Fruit fly (Drosophila melanogaster) whole organism, embryonic: Measurements from ENCODE around the gene cype.

Source experiments
- CG10147 ChIP-seq: fragments of 200-800 bp; sonication (Bioruptor generic); optimal IDR thresholded peaks from 2 replicates; lab custom pipeline; 2019; ENCODE audit warnings: missing biosample characterization, mild to moderate bottlenecking, missing genetic modification characterization, moderate library complexity
- CG11398 ChIP-seq: fragments of 200-800 bp; sonication (Bioruptor generic); optimal IDR thresholded peaks from 2 replicates; lab custom pipeline; 2016; ENCODE audit warnings: missing biosample characterization, missing genetic modification characterization
- CG11456 ChIP-seq: fragments of 200-800 bp; sonication (Bioruptor generic); IDR thresholded peaks from 3 replicates; pipeline ENCODE4 v1.3.6; 2022; ENCODE audit warnings: missing biosample characterization, missing genetic modification characterization
- CG11560 ChIP-seq: fragments of 200-800 bp; sonication (Bioruptor generic); IDR thresholded peaks from 3 replicates; pipeline ENCODE4 v1.3.6; 2022; ENCODE audit warnings: missing biosample characterization, missing genetic modification characterization
- CG13624 ChIP-seq: fragments of 200-800 bp; sonication (Bioruptor generic); optimal IDR thresholded peaks from 2 replicates; lab custom pipeline; 2016; ENCODE audit warnings: missing biosample characterization, missing genetic modification characterization
- CG17612 ChIP-seq: fragments of 200-800 bp; sonication (Bioruptor generic); IDR thresholded peaks from 2 replicates; pipeline ENCODE4 v1.3.6; 2022; ENCODE audit warnings: missing biosample characterization, missing genetic modification characterization
- CG18262 ChIP-seq: fragments of 200-800 bp; optimal IDR thresholded peaks from 3 replicates; lab custom pipeline; 2019; ENCODE audit warnings: missing biosample characterization, mild to moderate bottlenecking, missing genetic modification characterization, moderate library complexity
- CG31441 ChIP-seq: fragments of 200-800 bp; sonication (Bioruptor generic); IDR thresholded peaks from 2 replicates; pipeline ENCODE4 v1.3.6; 2022; ENCODE audit warnings: missing biosample characterization, missing genetic modification characterization
- CG3281 ChIP-seq: fragments of 200-800 bp; sonication (Bioruptor generic); optimal IDR thresholded peaks from 3 replicates; lab custom pipeline; 2017; ENCODE audit warnings: missing biosample characterization, mild to moderate bottlenecking, missing genetic modification characterization
- CG34376 ChIP-seq: fragments of 200-800 bp; sonication (Bioruptor generic); optimal IDR thresholded peaks from 2 replicates; lab custom pipeline; 2018; ENCODE audit warnings: missing biosample characterization, mild to moderate bottlenecking, missing genetic modification characterization
- CG6654 ChIP-seq: fragments of 200-800 bp; sonication (Bioruptor generic); optimal IDR thresholded peaks from 2 replicates; lab custom pipeline; 2017; ENCODE audit warnings: missing biosample characterization, mild to moderate bottlenecking, missing genetic modification characterization
- CG8281 ChIP-seq: fragments of 200-800 bp; sonication (Bioruptor generic); optimal IDR thresholded peaks from 2 replicates; lab custom pipeline; 2018; ENCODE audit warnings: missing biosample characterization, mild to moderate bottlenecking, missing genetic modification characterization, moderate library complexity
- CG8478 ChIP-seq: fragments of >200 bp; optimal IDR thresholded peaks from 2 replicates; lab custom pipeline; 2018
- CG8765 ChIP-seq: fragments of 200-800 bp; sonication (Bioruptor generic); IDR thresholded peaks from 2 replicates; pipeline ENCODE4 v1.3.6; 2022; ENCODE audit warnings: missing biosample characterization, missing genetic modification characterization
- Chrac-16 ChIP-seq: fragments of 200-800 bp; sonication (Bioruptor generic); optimal IDR thresholded peaks from 3 replicates; lab custom pipeline; 2016; ENCODE audit warnings: missing biosample characterization, missing genetic modification characterization
- Drgx ChIP-seq: fragments of 200-800 bp; sonication (Bioruptor generic); IDR thresholded peaks from 2 replicates; pipeline ENCODE4 v1.3.6; 2022; ENCODE audit warnings: missing biosample characterization, missing genetic modification characterization
- Hey ChIP-seq: fragments of 200-800 bp; sonication (Bioruptor generic); optimal IDR thresholded peaks from 3 replicates; lab custom pipeline; 2018; ENCODE audit warnings: missing biosample characterization, mild to moderate bottlenecking, missing genetic modification characterization
- Hr78 ChIP-seq, 2 experiments: fragments of 200-800 bp in 1 of 2; fragments of >200 bp in 1 of 2; sonication (Bioruptor generic) in 1 of 2; optimal IDR thresholded peaks; 2 replicates each; lab custom pipeline; 2017 to 2019; ENCODE audit warnings: missing biosample characterization in 2 of 2, missing genetic modification characterization in 2 of 2, mild to moderate bottlenecking in 1 of 2, moderate library complexity in 1 of 2
- Pdp1 ChIP-seq, 2 experiments: fragments of 200-800 bp; sonication (Bioruptor generic); optimal IDR thresholded peaks; 3 replicates each; lab custom pipeline; 2016; ENCODE audit warnings: missing biosample characterization in 2 of 2, missing genetic modification characterization in 2 of 2, mild to moderate bottlenecking in 1 of 2, moderate library complexity in 1 of 2
- Scr ChIP-seq: fragments of 200-800 bp; sonication (Bioruptor generic); IDR thresholded peaks from 2 replicates; pipeline ENCODE4 v1.3.6; 2022; ENCODE audit warnings: missing biosample characterization, missing genetic modification characterization; ENCODE audit not compliant: partially characterized antibody
- Stat92E ChIP-seq, 3 experiments: fragments of >200 bp in 2 of 3; fragments of 200-800 bp in 1 of 3; sonication (Bioruptor generic) in 1 of 3; optimal IDR thresholded peaks; 2 replicates each; lab custom pipeline; 2017 to 2019; ENCODE audit warnings: missing biosample characterization in 3 of 3, missing genetic modification characterization in 3 of 3, mild to moderate bottlenecking in 1 of 3, moderate library complexity in 1 of 3
- Xrp1 ChIP-seq: fragments of 200-800 bp; sonication (Bioruptor generic); IDR thresholded peaks from 2 replicates; pipeline ENCODE4 v1.3.6; 2022; ENCODE audit warnings: missing biosample characterization, missing genetic modification characterization
- ap ChIP-seq: fragments of 200-800 bp; sonication (Bioruptor generic); IDR thresholded peaks from 2 replicates; pipeline ENCODE4 v1.3.6; 2022; ENCODE audit warnings: missing biosample characterization, missing genetic modification characterization
- ash1 ChIP-seq: fragments of 200-800 bp; sonication (Bioruptor generic); optimal IDR thresholded peaks from 2 replicates; lab custom pipeline; 2018; ENCODE audit warnings: missing biosample characterization, mild to moderate bottlenecking, missing genetic modification characterization
- br ChIP-seq: fragments of >200 bp; optimal IDR thresholded peaks from 2 replicates; lab custom pipeline; 2017
- cg ChIP-seq: fragments of 200-800 bp; sonication (Bioruptor generic); optimal IDR thresholded peaks from 3 replicates; lab custom pipeline; 2019; ENCODE audit warnings: missing biosample characterization, mild to moderate bottlenecking, missing genetic modification characterization, moderate library complexity
- chinmo ChIP-seq: fragments of 200-800 bp; sonication (Bioruptor generic); IDR thresholded peaks from 4 replicates; pipeline ENCODE4 v1.3.6; 2022; ENCODE audit warnings: missing biosample characterization, missing genetic modification characterization; ENCODE audit not compliant: partially characterized antibody
- chm ChIP-seq: fragments of 200-800 bp; sonication (Bioruptor generic); IDR thresholded peaks from 2 replicates; pipeline ENCODE4 v1.3.6; 2022; ENCODE audit warnings: missing biosample characterization, missing genetic modification characterization
- ci ChIP-seq: fragments of 200-800 bp; sonication (Bioruptor generic); IDR thresholded peaks from 3 replicates; pipeline ENCODE4 v1.3.6; 2022; ENCODE audit warnings: missing biosample characterization, missing genetic modification characterization
- cwo ChIP-seq: fragments of 200-800 bp; sonication (Bioruptor generic); optimal IDR thresholded peaks from 3 replicates; lab custom pipeline; 2017; ENCODE audit warnings: missing biosample characterization, missing genetic modification characterization, mild to moderate bottlenecking, moderate library complexity, missing genetic modification reagents
- dpn ChIP-seq, 2 experiments: fragments of 200-800 bp; sonication (Bioruptor generic); optimal IDR thresholded peaks; 3 replicates each; lab custom pipeline; 2016; ENCODE audit warnings: missing biosample characterization in 2 of 2, missing genetic modification characterization in 2 of 2
- eyg ChIP-seq: fragments of 200-800 bp; sonication (Bioruptor generic); optimal IDR thresholded peaks from 3 replicates; lab custom pipeline; 2016; ENCODE audit warnings: missing biosample characterization, missing genetic modification characterization
- fd102C ChIP-seq: fragments of 200-800 bp; sonication (Bioruptor generic); optimal IDR thresholded peaks from 2 replicates; lab custom pipeline; 2018; ENCODE audit warnings: missing biosample characterization, mild to moderate bottlenecking, missing genetic modification characterization, moderate library complexity
- gcm ChIP-seq: fragments of 200-800 bp; sonication (Bioruptor generic); optimal IDR thresholded peaks from 2 replicates; lab custom pipeline; 2019; ENCODE audit warnings: missing biosample characterization, mild to moderate bottlenecking, missing genetic modification characterization, moderate library complexity
- gcm2 ChIP-seq: fragments of 200-800 bp; sonication (Bioruptor generic); optimal IDR thresholded peaks from 2 replicates; lab custom pipeline; 2016; ENCODE audit warnings: missing biosample characterization, missing genetic modification characterization
- grau ChIP-seq: fragments of 200-800 bp; optimal IDR thresholded peaks from 3 replicates; lab custom pipeline; 2019; ENCODE audit warnings: missing biosample characterization, mild to moderate bottlenecking, missing genetic modification characterization, moderate library complexity
- ind ChIP-seq: fragments of 200-800 bp; sonication (Bioruptor generic); optimal IDR thresholded peaks from 3 replicates; lab custom pipeline; 2016; ENCODE audit warnings: missing biosample characterization, missing genetic modification characterization
- kni ChIP-seq: fragments of 200-800 bp; sonication (Bioruptor generic); optimal IDR thresholded peaks from 3 replicates; lab custom pipeline; 2017; ENCODE audit warnings: mild to moderate bottlenecking, missing biosample characterization, missing genetic modification reagents, missing genetic modification characterization
- nom ChIP-seq: fragments of 200-800 bp; sonication (Bioruptor generic); optimal IDR thresholded peaks from 2 replicates; lab custom pipeline; 2017; ENCODE audit warnings: missing biosample characterization, missing genetic modification characterization, mild to moderate bottlenecking, moderate library complexity, missing genetic modification reagents
- oc ChIP-seq: fragments of 200-800 bp; sonication (Bioruptor generic); optimal IDR thresholded peaks from 2 replicates; lab custom pipeline; 2018; ENCODE audit warnings: missing biosample characterization, mild to moderate bottlenecking, missing genetic modification characterization, moderate library complexity
- pho ChIP-seq: fragments of 200-800 bp; sonication (Bioruptor generic); optimal IDR thresholded peaks from 2 replicates; lab custom pipeline; 2016; ENCODE audit warnings: missing biosample characterization, missing genetic modification characterization
- pzg ChIP-seq: fragments of 200-800 bp; sonication (Bioruptor generic); optimal IDR thresholded peaks from 3 replicates; lab custom pipeline; 2018; ENCODE audit warnings: missing biosample characterization, mild to moderate bottlenecking, missing genetic modification characterization, moderate library complexity
- salm ChIP-seq: fragments of 200-800 bp; sonication (Bioruptor generic); optimal IDR thresholded peaks from 2 replicates; lab custom pipeline; 2018; ENCODE audit warnings: missing biosample characterization, mild to moderate bottlenecking, missing genetic modification characterization
- sc ChIP-seq, 3 experiments: fragments of >200 bp in 2 of 3; fragments of 200-800 bp in 1 of 3; sonication (Bioruptor generic) in 1 of 3; optimal IDR thresholded peaks; 2 replicates in 2 of 3; 3 replicates in 1 of 3; lab custom pipeline; 2017; ENCODE audit warnings: mild to moderate bottlenecking in 1 of 3, missing biosample characterization in 1 of 3, missing genetic modification characterization in 1 of 3, missing genetic modification reagents in 1 of 3
- sens ChIP-seq: fragments of 200-800 bp; sonication (Bioruptor generic); peaks from one replicate; lab custom pipeline; 2016; ENCODE audit warnings: missing biosample characterization, missing genetic modification characterization
- shn ChIP-seq: fragments of 200-800 bp; sonication (Bioruptor generic); optimal IDR thresholded peaks from 3 replicates; lab custom pipeline; 2016; ENCODE audit warnings: missing biosample characterization, missing genetic modification characterization
- sug ChIP-seq: fragments of 200-800 bp; optimal IDR thresholded peaks from 2 replicates; lab custom pipeline; 2019; ENCODE audit warnings: missing biosample characterization, mild to moderate bottlenecking, missing genetic modification characterization, moderate library complexity
- wdn ChIP-seq: fragments of 200-800 bp; sonication (Bioruptor generic); IDR thresholded peaks from 2 replicates; pipeline ENCODE4 v1.3.6; 2022; ENCODE audit warnings: missing biosample characterization, missing genetic modification characterization
- z ChIP-seq: fragments of 200-800 bp; sonication (Bioruptor generic); IDR thresholded peaks from 3 replicates; pipeline ENCODE4 v1.3.6; 2022; ENCODE audit warnings: missing biosample characterization, missing genetic modification characterization

Gene cype

dm6 chr2L:5305240-5305875 is 21.7 kb upstream of the cype start (continued):
- no peak for TF ChIP-seq CG3281
- no peak for TF ChIP-seq CG13624
- TF ChIP-seq Chrac-16 (GFP tag; lab: Kevin White, UChicago): no peak
- TF ChIP-seq CG6654 (GFP tag; lab: Kevin White, UChicago): no peak
- no peak for TF ChIP-seq CG8281 (tag; lab: Kevin White, UChicago)
- TF ChIP-seq ind (GFP tag; lab: Kevin White, UChicago): no peak
- no peak for TF ChIP-seq CG11456 (GFP tag; lab: Robert Waterston, UW)
- peak in 1 of 2 experiments; percentile 65 for TF ChIP-seq Hr78 (GFP tag; optimal IDR thresholded peaks at IDR 0.05; lab: Kevin White, UChicago)
- peak; percentile 71; the same call in 1 of the 2 replicates for TF ChIP-seq chm (GFP tag; lab: Robert Waterston, UW)
- no peak for TF ChIP-seq pzg
- TF ChIP-seq sc (optimal IDR thresholded peaks at IDR 0.05; lab: Kevin White, UChicago): no peak
- TF ChIP-seq sc (GFP tag; optimal IDR thresholded peaks at IDR 0.05; lab: Kevin White, UChicago): no peak
- TF ChIP-seq CG8765 (GFP tag; lab: Robert Waterston, UW): no peak
- TF ChIP-seq sens: peak; percentile 82
- peak; percentile 59; the same call in 1 of the 3 replicates for TF ChIP-seq z (GFP tag; lab: Robert Waterston, UW)
- TF ChIP-seq CG17612 (GFP tag; lab: Robert Waterston, UW): no peak
- TF ChIP-seq nom (GFP tag; lab: Kevin White, UChicago): peak; percentile 58
- TF ChIP-seq chinmo (GFP tag; lab: Robert Waterston, UW): peak; percentile 90
- no peak for TF ChIP-seq CG31441 (GFP tag; lab: Robert Waterston, UW)
- TF ChIP-seq sug (tag; lab: Kevin White, UChicago): peak; percentile 61
- no peak for TF ChIP-seq fd102C (GFP tag; lab: Kevin White, UChicago)
- no peak for TF ChIP-seq ash1 (GFP tag; lab: Kevin White, UChicago)
- TF ChIP-seq salm (tag; lab: Kevin White, UChicago): no peak
- TF ChIP-seq gcm2: no peak
- TF ChIP-seq Hey (tag; lab: Kevin White, UChicago): no peak
- TF ChIP-seq CG11398 (GFP tag; lab: Kevin White, UChicago): no peak
- no peak for TF ChIP-seq pho (GFP tag; lab: Kevin White, UChicago)
- peak in 1 of 3 experiments; percentile 67 for TF ChIP-seq Stat92E (GFP tag; optimal IDR thresholded peaks at IDR 0.05; lab: Kevin White, UChicago)
- TF ChIP-seq Xrp1: no peak
- no peak for TF ChIP-seq CG10147 (GFP tag; lab: Kevin White, UChicago)
- peak; percentile 79 for TF ChIP-seq cwo
- peak; percentile 98 for TF ChIP-seq kni (GFP tag; lab: Kevin White, UChicago)
- no peak for TF ChIP-seq CG11560 (tag; lab: Robert Waterston, UW)
- peak in 1 of 2 experiments; percentile 94 for TF ChIP-seq Pdp1 (GFP tag; optimal IDR thresholded peaks at IDR 0.05; lab: Kevin White, UChicago)
- no peak for TF ChIP-seq CG18262 (tag; lab: Kevin White, UChicago)
- TF ChIP-seq shn (GFP tag; lab: Kevin White, UChicago): no peak
- peak; percentile 23 for TF ChIP-seq gcm (GFP tag; lab: Kevin White, UChicago)
- peak; percentile 37; the same call in 1 of the 2 replicates for TF ChIP-seq Drgx (GFP tag; lab: Robert Waterston, UW)
- 0 out of 2 replicates have a peak, but pooled peaks have one; percentile 25 for TF ChIP-seq Scr (GFP tag; lab: Robert Waterston, UW)
- TF ChIP-seq ci (GFP tag; lab: Robert Waterston, UW): peak; percentile 58; the same call in 2 of the 3 replicates
- no peak for TF ChIP-seq CG8478 (lab: Kevin White, UChicago)
- TF ChIP-seq ap (GFP tag; lab: Robert Waterston, UW): no peak
- TF ChIP-seq cg (GFP tag; lab: Kevin White, UChicago): peak; percentile 78
- no peak for TF ChIP-seq br (lab: Kevin White, UChicago)
- TF ChIP-seq CG34376 (GFP tag; lab: Kevin White, UChicago): no peak
- TF ChIP-seq eyg (GFP tag; lab: Kevin White, UChicago): no peak
- TF ChIP-seq grau (tag; lab: Kevin White, UChicago): no peak
- no peak for TF ChIP-seq dpn (GFP tag; optimal IDR thresholded peaks at IDR 0.05; lab: Kevin White, UChicago)
- TF ChIP-seq oc (tag; lab: Kevin White, UChicago): peak; percentile 18
- TF ChIP-seq wdn (GFP tag; lab: Robert Waterston, UW): no peak
